Worm (Caenorhabditis elegans): ENCODE data around the gene T11F9.1.

DNA sequence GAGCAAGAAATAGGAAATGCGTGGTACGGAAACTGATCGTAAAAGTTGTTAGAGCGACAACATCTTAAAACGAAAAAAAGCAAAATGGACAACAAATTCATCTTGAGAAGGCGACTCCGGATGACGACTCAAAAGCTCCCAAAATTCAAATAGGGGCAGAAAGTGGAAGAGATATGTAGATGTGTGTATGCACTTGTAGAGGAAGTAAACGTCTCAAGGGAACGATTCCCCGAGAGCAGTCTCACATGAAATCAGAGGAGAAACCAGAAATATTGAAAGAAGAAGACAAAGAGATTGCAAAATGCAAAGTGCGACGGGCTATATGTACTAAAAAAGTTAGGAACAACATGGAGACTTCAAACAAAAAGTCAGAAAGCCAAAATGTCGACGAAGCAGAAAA lies 15.9 kb upstream of the T11F9.1 start, which contains the start of gene F57B7.2:
- TF ChIP-seq lin-39 (tag; optimal IDR thresholded peaks at IDR 0.05) (no peak), aly-2 (tag; optimal IDR thresholded peaks at IDR 0.05) (no peak), nhr-28 (tag; optimal IDR thresholded peaks at IDR 0.05) (no peak), sptf-1 (tag; optimal IDR thresholded peaks at IDR 0.05) (no peak), mdl-1 (tag; optimal IDR thresholded peaks at IDR 0.05) (no peak), unc-30 (tag; optimal IDR thresholded peaks at IDR 0.05) (no peak)

All from whole organism, L1 larva.